Fruit fly (Drosophila melanogaster) whole organism, adult: ENCODE measurements around the gene CG32269.
A peak's percentile ranks its signal among the peaks of the same experiment; 100 is the strongest.

Experiments
- CG11617 ChIP-seq: fragments of 200-800 bp; sonication (Bioruptor generic); optimal IDR thresholded peaks from 2 replicates; lab custom pipeline; 2017; ENCODE audit warnings: mild to moderate bottlenecking, missing biosample characterization, missing genetic modification reagents, missing genetic modification characterization
- CG12768 ChIP-seq: fragments of 200-800 bp; sonication (Bioruptor generic); optimal IDR thresholded peaks from 2 replicates; lab custom pipeline; 2017; ENCODE audit warnings: missing biosample characterization, missing genetic modification characterization, mild to moderate bottlenecking, moderate library complexity, missing genetic modification reagents
- CG14711 ChIP-seq: fragments of 200-800 bp; sonication (Bioruptor generic); optimal IDR thresholded peaks from 2 replicates; lab custom pipeline; 2018; ENCODE audit warnings: missing biosample characterization, mild to moderate bottlenecking, missing genetic modification characterization, moderate library complexity
- CG1620 ChIP-seq: fragments of 200-800 bp; sonication (Bioruptor generic); optimal IDR thresholded peaks from 2 replicates; lab custom pipeline; 2016; ENCODE audit warnings: missing biosample characterization, missing genetic modification characterization
- CG33017 ChIP-seq: fragments of 200-800 bp; sonication (Bioruptor generic); optimal IDR thresholded peaks from 2 replicates; lab custom pipeline; 2018; ENCODE audit warnings: missing biosample characterization, mild to moderate bottlenecking, missing genetic modification characterization, moderate library complexity
- CG5204 ChIP-seq: fragments of 200-800 bp; sonication (Bioruptor generic); optimal IDR thresholded peaks from 2 replicates; lab custom pipeline; 2016; ENCODE audit warnings: missing biosample characterization, missing genetic modification characterization
- CG7045 ChIP-seq: fragments of 200-800 bp; sonication (Bioruptor generic); optimal IDR thresholded peaks from 2 replicates; lab custom pipeline; 2017; ENCODE audit warnings: missing biosample characterization, mild to moderate bottlenecking, missing genetic modification characterization
- CG7101 ChIP-seq: fragments of 200-800 bp; sonication (Bioruptor generic); optimal IDR thresholded peaks from 2 replicates; lab custom pipeline; 2018; ENCODE audit warnings: missing biosample characterization, mild to moderate bottlenecking, missing genetic modification characterization, moderate library complexity
- Clk ChIP-seq: fragments of 200-800 bp; sonication (Bioruptor generic); optimal IDR thresholded peaks from 2 replicates; lab custom pipeline; 2017; ENCODE audit warnings: missing biosample characterization, missing genetic modification characterization
- Crg-1 ChIP-seq: fragments of 200-800 bp; sonication (Bioruptor generic); optimal IDR thresholded peaks from 2 replicates; lab custom pipeline; 2016; ENCODE audit warnings: missing biosample characterization, missing genetic modification characterization
- Hr96 ChIP-seq: fragments of 200-800 bp; sonication (Bioruptor generic); optimal IDR thresholded peaks from 2 replicates; lab custom pipeline; 2016; ENCODE audit warnings: missing biosample characterization, missing genetic modification characterization
- Mnt ChIP-seq: fragments of 200-800 bp; sonication (Bioruptor generic); optimal IDR thresholded peaks from 2 replicates; lab custom pipeline; 2016; ENCODE audit warnings: missing biosample characterization, mild to moderate bottlenecking, missing genetic modification characterization
- bab1 ChIP-seq: fragments of 200-800 bp; sonication (Bioruptor generic); optimal IDR thresholded peaks from 3 replicates; lab custom pipeline; 2019; ENCODE audit warnings: missing biosample characterization, mild to moderate bottlenecking, missing genetic modification characterization, moderate library complexity
- cic ChIP-seq: fragments of 200-800 bp; sonication (Bioruptor generic); optimal IDR thresholded peaks from 2 replicates; lab custom pipeline; 2017; ENCODE audit warnings: missing biosample characterization, mild to moderate bottlenecking, missing genetic modification characterization, moderate library complexity
- cnc ChIP-seq, 2 experiments: fragments of >200 bp; optimal IDR thresholded peaks; 2 replicates each; lab custom pipeline; 2017
- kay ChIP-seq: fragments of 200-800 bp; sonication (Bioruptor generic); peaks from one replicate; lab custom pipeline; 2016; ENCODE audit warnings: missing biosample characterization, missing genetic modification characterization, borderline replicate concordance
- ovo ChIP-seq: fragments of 200-800 bp; sonication (Bioruptor generic); optimal IDR thresholded peaks from 2 replicates; lab custom pipeline; 2016; ENCODE audit warnings: missing biosample characterization, missing genetic modification characterization
- pad ChIP-seq: fragments of 200-800 bp; sonication (Bioruptor generic); optimal IDR thresholded peaks from 3 replicates; lab custom pipeline; 2017; ENCODE audit warnings: missing biosample characterization, missing genetic modification characterization, mild to moderate bottlenecking, moderate library complexity, missing genetic modification reagents
- tj ChIP-seq: fragments of 200-800 bp; sonication (Bioruptor generic); optimal IDR thresholded peaks from 3 replicates; lab custom pipeline; 2017; ENCODE audit warnings: missing biosample characterization, mild to moderate bottlenecking, missing genetic modification characterization, moderate library complexity
- toe ChIP-seq: fragments of 200-800 bp; sonication (Bioruptor generic); optimal IDR thresholded peaks from 2 replicates; lab custom pipeline; 2016; ENCODE audit warnings: missing biosample characterization, missing genetic modification characterization

CG32269 gene

DNA sequence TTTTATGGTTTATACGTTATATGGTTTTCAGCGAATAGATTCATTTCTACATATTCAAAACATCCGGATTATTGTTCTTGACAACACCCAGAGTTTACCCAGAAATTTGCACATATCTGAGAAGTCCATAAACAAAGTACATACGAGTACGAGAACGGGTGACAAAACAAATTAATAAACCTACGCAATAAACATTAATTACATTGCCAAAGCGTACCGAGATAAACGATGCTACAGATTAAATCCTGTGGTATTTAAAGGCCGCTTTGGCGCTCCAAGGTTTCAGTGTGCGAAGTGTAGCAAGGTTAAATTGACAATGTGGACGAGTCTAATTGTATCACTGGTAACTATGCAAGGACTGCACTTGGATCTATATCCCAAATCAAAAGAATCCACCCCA is 21.5 kb downstream of the CG32269 start, which contains the start of gene CG14957:
Gene CG14957 (plus strand): TSS at position 301 of the 400 bp plus-strand sequence.
- TF ChIP-seq CG12768 (GFP tag; lab: Kevin White, UChicago) (peak; percentile 11), CG7045 (GFP tag; lab: Kevin White, UChicago) (peak; percentile 55), CG14711 (no peak)

dm6 chr3L:3186364-3186763 is 22.4 kb downstream of the CG32269 start, which contains the start of gene CG32284:
Gene CG32284 (plus strand): TSS chr3L:3186664.
- TF ChIP-seq CG1620 (GFP tag; lab: Kevin White, UChicago) (no peak), tj (GFP tag; lab: Kevin White, UChicago) (no peak), cnc (optimal IDR thresholded peaks at IDR 0.05; lab: Kevin White, UChicago) (no peak), CG14711 (no peak), bab1 (GFP tag; lab: Kevin White, UChicago) (no peak), toe (no peak), Crg-1 (GFP tag; lab: Kevin White, UChicago) (no peak), CG33017 (tag; lab: Kevin White, UChicago) (no peak)

DNA sequence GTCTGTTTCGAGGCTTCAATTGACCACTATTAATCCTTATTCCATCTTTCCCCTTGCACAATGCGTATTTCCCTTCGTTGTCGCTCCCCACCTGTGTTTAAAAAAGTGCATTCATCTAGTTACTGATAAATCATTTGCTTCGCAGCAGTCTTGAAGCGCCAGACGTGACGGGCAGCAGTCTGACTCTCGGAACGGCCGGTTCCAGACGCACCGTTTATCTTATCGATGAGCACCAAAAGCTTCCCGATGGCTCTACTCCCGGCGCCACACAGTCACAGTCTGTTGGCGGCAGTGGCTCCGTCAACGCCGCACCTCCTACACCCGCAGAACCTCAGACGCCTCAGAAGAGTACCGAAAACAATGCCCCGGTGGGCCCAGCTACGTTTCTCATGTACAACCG is 24.7 kb downstream of the CG32269 start, which contains the start of gene CG42494:
Gene CG42494 (plus strand): TSS at position 301 of the 400 bp plus-strand sequence.
- no peak for TF ChIP-seq Clk
- no peak for TF ChIP-seq Hr96
- no peak for TF ChIP-seq CG7045 (GFP tag; lab: Kevin White, UChicago)
- no peak for TF ChIP-seq CG11617 (GFP tag; lab: Kevin White, UChicago)
- TF ChIP-seq toe = no peak
- no peak for TF ChIP-seq CG1620 (GFP tag; lab: Kevin White, UChicago)
- TF ChIP-seq bab1 (GFP tag; lab: Kevin White, UChicago) = no peak
- TF ChIP-seq tj (GFP tag; lab: Kevin White, UChicago) = no peak
- TF ChIP-seq CG5204 (GFP tag; lab: Kevin White, UChicago) = no peak
- no peak for TF ChIP-seq CG7101 (tag; lab: Kevin White, UChicago)
- no peak for TF ChIP-seq CG12768 (GFP tag; lab: Kevin White, UChicago)
- no peak for TF ChIP-seq CG33017 (tag; lab: Kevin White, UChicago)
- no peak for TF ChIP-seq Mnt
- TF ChIP-seq pad = no peak
- TF ChIP-seq cnc (optimal IDR thresholded peaks at IDR 0.05; lab: Kevin White, UChicago) = no peak

dm6 chr3L:3179474-3179873 is 29.3 kb downstream of the CG32269 start:
- no peak for TF ChIP-seq Clk
- peak; percentile 36 for TF ChIP-seq Hr96
- TF ChIP-seq Mnt = no peak
- TF ChIP-seq kay (GFP tag; lab: Kevin White, UChicago) = no peak
- peak; percentile 69 for TF ChIP-seq tj (GFP tag; lab: Kevin White, UChicago)
- TF ChIP-seq CG14711 = peak; percentile 70
- no peak for TF ChIP-seq cic (GFP tag; lab: Kevin White, UChicago)
- no peak for TF ChIP-seq cnc (optimal IDR thresholded peaks at IDR 0.05; lab: Kevin White, UChicago)
- peak; percentile 73 for TF ChIP-seq CG33017 (tag; lab: Kevin White, UChicago)
- peak; percentile 78 for TF ChIP-seq CG7045 (GFP tag; lab: Kevin White, UChicago)
- peak; percentile 36 for TF ChIP-seq pad
- TF ChIP-seq toe = peak; percentile 3
- TF ChIP-seq CG1620 (GFP tag; lab: Kevin White, UChicago) = peak; percentile 47
- peak; percentile 11 for TF ChIP-seq Crg-1 (GFP tag; lab: Kevin White, UChicago)
- TF ChIP-seq CG5204 (GFP tag; lab: Kevin White, UChicago) = no peak
- no peak for TF ChIP-seq ovo (GFP tag; lab: Kevin White, UChicago)
- TF ChIP-seq CG11617 (GFP tag; lab: Kevin White, UChicago) = peak; percentile 27
- TF ChIP-seq bab1 (GFP tag; lab: Kevin White, UChicago) = peak; percentile 93
- peak; percentile 68 for TF ChIP-seq CG7101 (tag; lab: Kevin White, UChicago)
- peak; percentile 18 for TF ChIP-seq CG12768 (GFP tag; lab: Kevin White, UChicago)

DNA sequence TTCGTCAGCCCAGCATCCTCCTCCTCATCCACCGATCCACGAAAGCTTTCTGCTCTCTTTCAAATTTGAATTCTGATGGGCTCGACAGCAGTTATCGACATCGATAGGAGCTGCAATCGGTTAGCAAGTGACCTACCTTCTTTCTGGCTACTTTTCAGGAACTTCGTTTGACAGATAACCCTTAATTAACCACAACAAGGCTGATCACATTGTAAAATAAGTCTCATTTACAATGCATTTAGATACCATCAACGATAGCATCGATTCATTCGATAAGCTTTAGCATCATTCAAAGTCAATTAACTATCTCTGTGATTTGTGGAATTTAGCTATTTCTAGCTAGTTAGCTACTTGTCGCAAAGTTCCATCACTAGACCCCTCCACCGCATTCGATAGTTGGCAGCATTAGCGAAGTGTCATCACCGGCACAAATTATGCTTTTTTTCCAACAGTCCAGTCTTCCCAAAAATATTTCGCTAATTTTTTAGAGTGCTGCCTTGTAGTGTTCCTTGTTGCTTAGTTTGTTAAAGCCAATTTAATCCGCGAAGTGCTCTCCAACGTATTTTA is 30.2 kb downstream of the CG32269 start, which contains the start of the genes MnM and Girdin:
Gene MnM (minus strand): TSS at position 51 of the 567 bp plus-strand sequence.
Gene Girdin (plus strand): TSS at position 401 of the 567 bp plus-strand sequence.
- TF ChIP-seq CG7101 (tag; lab: Kevin White, UChicago) (peak; percentile 43), Mnt (peak; percentile 58), bab1 (GFP tag; lab: Kevin White, UChicago) (peak; percentile 23), CG11617 (GFP tag; lab: Kevin White, UChicago) (peak; percentile 66), CG7045 (GFP tag; lab: Kevin White, UChicago) (peak; percentile 39), ovo (GFP tag; lab: Kevin White, UChicago) (no peak), toe (peak; percentile 67), Clk (peak; percentile 9), kay (GFP tag; lab: Kevin White, UChicago) (no peak), pad (peak; percentile 62), CG1620 (GFP tag; lab: Kevin White, UChicago) (peak; percentile 73), cnc (optimal IDR thresholded peaks at IDR 0.05; lab: Kevin White, UChicago) (no peak), CG33017 (tag; lab: Kevin White, UChicago) (no peak), CG5204 (GFP tag; lab: Kevin White, UChicago) (peak; percentile 62), Crg-1 (GFP tag; lab: Kevin White, UChicago) (peak; percentile 54), tj (GFP tag; lab: Kevin White, UChicago) (peak; percentile 31), CG12768 (GFP tag; lab: Kevin White, UChicago) (peak; percentile 0), cic (GFP tag; lab: Kevin White, UChicago) (no peak), CG14711 (peak; percentile 14), Hr96 (peak; percentile 75)

- TF ChIP-seq Crg-1 (GFP tag; lab: Kevin White, UChicago) = no peak
- no peak for TF ChIP-seq tj (GFP tag; lab: Kevin White, UChicago)
- TF ChIP-seq pad = no peak
Measured at dm6 chr3L:3177872-3178271, 30.9 kb downstream of the CG32269 start.
